Fruit fly (Drosophila melanogaster) whole organism: Measurements from ENCODE around the gene CG17841.

ENCODE experiments used
- CG8478 ChIP-seq: fragments of >200 bp; optimal IDR thresholded peaks from 2 replicates; lab custom pipeline; 2018; ENCODE audit warnings: inconsistent platforms
- Dll ChIP-seq: fragments of >200 bp; optimal IDR thresholded peaks from 2 replicates; lab custom pipeline; 2017

- TF ChIP-seq Dll (lab: Kevin White, UChicago) = no peak
- no peak for TF ChIP-seq CG8478
These were observed 48.8 kb upstream of the CG17841 start for dm6 chrX:10318962-10319571.
